Fruit fly (Drosophila melanogaster) whole organism, embryonic: ENCODE results near the gene Hsp22.

Experiments
- Awh ChIP-seq: fragments of 200-800 bp; sonication (Bioruptor generic); IDR thresholded peaks from 2 replicates; pipeline ENCODE4, ENCODE4 v1.3.6; 2022; ENCODE audit warnings: missing biosample characterization, missing genetic modification characterization
- CG10959 ChIP-seq: fragments of 200-800 bp; sonication (Bioruptor generic); IDR thresholded peaks from 2 replicates; pipeline ENCODE4 v1.3.6; 2022; ENCODE audit warnings: missing biosample characterization, missing genetic modification characterization
- CG10979 ChIP-seq: fragments of 200-800 bp; sonication (Bioruptor generic); optimal IDR thresholded peaks from 2 replicates; lab custom pipeline; 2018; ENCODE audit warnings: missing biosample characterization, mild to moderate bottlenecking, missing genetic modification characterization, moderate library complexity
- CG11504 ChIP-seq: fragments of 200-800 bp; sonication (Bioruptor generic); optimal IDR thresholded peaks from 3 replicates; lab custom pipeline; 2019; ENCODE audit warnings: missing biosample characterization, mild to moderate bottlenecking, missing genetic modification characterization, moderate library complexity
- CG11723 ChIP-seq: fragments of 200-800 bp; sonication (Bioruptor generic); optimal IDR thresholded peaks from 2 replicates; lab custom pipeline; 2017; ENCODE audit warnings: missing biosample characterization, mild to moderate bottlenecking, missing genetic modification characterization
- CG12236 ChIP-seq: fragments of 200-800 bp; sonication (Bioruptor generic); optimal IDR thresholded peaks from 2 replicates; lab custom pipeline; 2016; ENCODE audit warnings: missing biosample characterization, missing genetic modification characterization
- CG14441 ChIP-seq: fragments of 200-800 bp; sonication (Bioruptor generic); IDR thresholded peaks from 2 replicates; pipeline ENCODE4 v1.3.6; 2022; ENCODE audit warnings: missing biosample characterization, missing genetic modification characterization
- CG15011 ChIP-seq: fragments of 200-800 bp; sonication (Bioruptor generic); optimal IDR thresholded peaks from 3 replicates; lab custom pipeline; 2018; ENCODE audit warnings: missing biosample characterization, mild to moderate bottlenecking, missing genetic modification characterization
- CG15269 ChIP-seq: fragments of 200-800 bp; sonication (Bioruptor generic); optimal IDR thresholded peaks from 2 replicates; lab custom pipeline; 2018; ENCODE audit warnings: missing biosample characterization, mild to moderate bottlenecking, missing genetic modification characterization, moderate library complexity
- CG30431 ChIP-seq: fragments of 200-800 bp; sonication (Bioruptor generic); optimal IDR thresholded peaks from 2 replicates; lab custom pipeline; 2017; ENCODE audit warnings: missing biosample characterization, missing genetic modification characterization
- CG31441 ChIP-seq: fragments of 200-800 bp; sonication (Bioruptor generic); IDR thresholded peaks from 2 replicates; pipeline ENCODE4 v1.3.6; 2022; ENCODE audit warnings: missing biosample characterization, missing genetic modification characterization
- CG4282 ChIP-seq: fragments of 200-800 bp; sonication (Bioruptor generic); optimal IDR thresholded peaks from 2 replicates; lab custom pipeline; 2016; ENCODE audit warnings: missing biosample characterization, missing genetic modification characterization
- CG43689 ChIP-seq: fragments of 200-800 bp; sonication (Bioruptor generic); IDR thresholded peaks from 2 replicates; pipeline ENCODE4 v1.3.6; 2022; ENCODE audit warnings: missing biosample characterization, missing genetic modification characterization
- CG4424 ChIP-seq: fragments of 200-800 bp; sonication (Bioruptor generic); optimal IDR thresholded peaks from 3 replicates; lab custom pipeline; 2016; ENCODE audit warnings: missing biosample characterization, missing genetic modification characterization
- CG4617 ChIP-seq: fragments of 200-800 bp; sonication (Bioruptor generic); optimal IDR thresholded peaks from 3 replicates; lab custom pipeline; 2016; ENCODE audit warnings: missing biosample characterization, missing genetic modification characterization, borderline replicate concordance
- CG8478 ChIP-seq: fragments of >200 bp; optimal IDR thresholded peaks from 2 replicates; lab custom pipeline; 2018
- Camta ChIP-seq: fragments of 200-800 bp; sonication (Bioruptor generic); optimal IDR thresholded peaks from 2 replicates; lab custom pipeline; 2016; ENCODE audit warnings: missing biosample characterization, missing genetic modification characterization
- CrebB ChIP-seq: fragments of 200-800 bp; sonication (Bioruptor generic); optimal IDR thresholded peaks from 3 replicates; lab custom pipeline; 2018; ENCODE audit warnings: missing biosample characterization, mild to moderate bottlenecking, missing genetic modification characterization
- Doc3 ChIP-seq: fragments of 200-800 bp; sonication (Bioruptor generic); IDR thresholded peaks from 3 replicates; pipeline ENCODE4 v1.3.6; 2022; ENCODE audit warnings: missing biosample characterization, missing genetic modification characterization; ENCODE audit not compliant: partially characterized antibody
- Drgx ChIP-seq: fragments of 200-800 bp; sonication (Bioruptor generic); IDR thresholded peaks from 2 replicates; pipeline ENCODE4 v1.3.6; 2022; ENCODE audit warnings: missing biosample characterization, missing genetic modification characterization
- ERR ChIP-seq: fragments of 200-800 bp; sonication (Bioruptor generic); optimal IDR thresholded peaks from 2 replicates; lab custom pipeline; 2016; ENCODE audit warnings: missing biosample characterization, missing genetic modification characterization
- GATAe ChIP-seq: fragments of 200-800 bp; sonication (Bioruptor generic); conservative IDR thresholded peaks from 2 replicates; pipeline ENCODE4 v1.3.6; 2022; ENCODE audit warnings: missing biosample characterization, missing genetic modification characterization
- Hmr ChIP-seq: fragments of 200-800 bp; sonication (Bioruptor generic); optimal IDR thresholded peaks from 3 replicates; lab custom pipeline; 2017; ENCODE audit warnings: mild to moderate bottlenecking, missing biosample characterization, missing genetic modification reagents, missing genetic modification characterization
- Hmx ChIP-seq: fragments of 200-800 bp; sonication (Bioruptor generic); optimal IDR thresholded peaks from 2 replicates; lab custom pipeline; 2016; ENCODE audit warnings: missing biosample characterization, missing genetic modification characterization
- Hr39 ChIP-seq: fragments of >200 bp; optimal IDR thresholded peaks from 2 replicates; lab custom pipeline; 2017
- Lpt ChIP-seq: fragments of >200 bp; optimal IDR thresholded peaks from 2 replicates; lab custom pipeline; 2018; ENCODE audit warnings: missing biosample characterization, missing genetic modification characterization
- Med ChIP-seq: fragments of 200-800 bp; sonication (Bioruptor generic); peaks from one replicate; lab custom pipeline; 2016; ENCODE audit warnings: missing biosample characterization, missing genetic modification characterization, mild to moderate bottlenecking, inconsistent platforms, moderate library complexity
- Nf-YC ChIP-seq: fragments of 200-800 bp; optimal IDR thresholded peaks from 3 replicates; lab custom pipeline; 2019; ENCODE audit warnings: missing biosample characterization, mild to moderate bottlenecking, missing genetic modification characterization, moderate library complexity
- Poxn ChIP-seq: fragments of 200-800 bp; sonication (Bioruptor generic); IDR thresholded peaks from 2 replicates; pipeline ENCODE4 v1.3.6; 2022; ENCODE audit warnings: missing biosample characterization, missing genetic modification characterization
- Vsx1 ChIP-seq: fragments of 200-800 bp; sonication (Bioruptor generic); optimal IDR thresholded peaks from 2 replicates; lab custom pipeline; 2017; ENCODE audit warnings: missing biosample characterization, mild to moderate bottlenecking, missing genetic modification characterization, missing genetic modification reagents
- Xbp1 ChIP-seq: fragments of 200-800 bp; sonication (Bioruptor generic); optimal IDR thresholded peaks from 3 replicates; lab custom pipeline; 2016; ENCODE audit warnings: missing biosample characterization, mild to moderate bottlenecking, missing genetic modification characterization
- aop ChIP-seq: fragments of 200-800 bp; sonication (Bioruptor generic); IDR thresholded peaks from 2 replicates; pipeline ENCODE4 v1.3.6; 2022; ENCODE audit warnings: missing biosample characterization, missing genetic modification characterization
- ash1 ChIP-seq: fragments of 200-800 bp; sonication (Bioruptor generic); optimal IDR thresholded peaks from 2 replicates; lab custom pipeline; 2018; ENCODE audit warnings: missing biosample characterization, mild to moderate bottlenecking, missing genetic modification characterization
- bbx ChIP-seq: fragments of 200-800 bp; sonication (Bioruptor generic); IDR thresholded peaks from 2 replicates; pipeline ENCODE4 v1.3.6; 2022; ENCODE audit warnings: missing biosample characterization, missing genetic modification characterization; ENCODE audit not compliant: partially characterized antibody
- chn ChIP-seq: fragments of 200-800 bp; sonication (Bioruptor generic); optimal IDR thresholded peaks from 2 replicates; lab custom pipeline; 2016; ENCODE audit warnings: missing biosample characterization, missing genetic modification characterization
- crc ChIP-seq: fragments of 200-800 bp; sonication (Bioruptor generic); optimal IDR thresholded peaks from 2 replicates; lab custom pipeline; 2016; ENCODE audit warnings: missing biosample characterization, missing genetic modification characterization
- danr ChIP-seq: fragments of 200-800 bp; sonication (Bioruptor generic); IDR thresholded peaks from 2 replicates; pipeline ENCODE4 v1.3.6; 2022; ENCODE audit warnings: missing biosample characterization, missing genetic modification characterization
- disco-r ChIP-seq: fragments of 200-800 bp; sonication (Bioruptor generic); optimal IDR thresholded peaks from 2 replicates; lab custom pipeline; 2016; ENCODE audit warnings: missing biosample characterization, missing genetic modification characterization
- en ChIP-seq: fragments of 200-800 bp; sonication (Bioruptor generic); optimal IDR thresholded peaks from 2 replicates; lab custom pipeline; 2016; ENCODE audit warnings: missing biosample characterization, missing genetic modification characterization
- grau ChIP-seq: fragments of 200-800 bp; optimal IDR thresholded peaks from 3 replicates; lab custom pipeline; 2019; ENCODE audit warnings: missing biosample characterization, mild to moderate bottlenecking, missing genetic modification characterization, moderate library complexity
- kah ChIP-seq: fragments of 200-800 bp; sonication (Bioruptor generic); optimal IDR thresholded peaks from 2 replicates; lab custom pipeline; 2018; ENCODE audit warnings: missing biosample characterization, mild to moderate bottlenecking, missing genetic modification characterization
- luna ChIP-seq: fragments of 200-800 bp; sonication (Bioruptor generic); optimal IDR thresholded peaks from 2 replicates; lab custom pipeline; 2016; ENCODE audit warnings: missing biosample characterization, missing genetic modification characterization
- otp ChIP-seq: fragments of 200-800 bp; sonication (Bioruptor generic); IDR thresholded peaks from 3 replicates; pipeline ENCODE4, ENCODE4 v1.3.6; 2022; ENCODE audit warnings: missing biosample characterization, missing genetic modification characterization
- psq ChIP-seq: fragments of 200-800 bp; sonication (Bioruptor generic); optimal IDR thresholded peaks from 2 replicates; lab custom pipeline; 2017; ENCODE audit warnings: missing biosample characterization, missing genetic modification characterization
- pzg ChIP-seq: fragments of 200-800 bp; sonication (Bioruptor generic); optimal IDR thresholded peaks from 3 replicates; lab custom pipeline; 2018; ENCODE audit warnings: missing biosample characterization, mild to moderate bottlenecking, missing genetic modification characterization, moderate library complexity
- ranshi ChIP-seq: fragments of 200-800 bp; sonication (Bioruptor generic); IDR thresholded peaks from 2 replicates; pipeline ENCODE4 v1.3.6; 2022; ENCODE audit warnings: missing biosample characterization, missing genetic modification characterization
- row ChIP-seq: fragments of 200-800 bp; sonication (Bioruptor generic); IDR thresholded peaks from 3 replicates; pipeline ENCODE4 v1.3.6; 2022; ENCODE audit warnings: missing biosample characterization, missing genetic modification characterization
- run ChIP-seq: fragments of 200-800 bp; sonication (Bioruptor generic); optimal IDR thresholded peaks from 3 replicates; lab custom pipeline; 2018; ENCODE audit warnings: missing biosample characterization, mild to moderate bottlenecking, missing genetic modification characterization
- seq ChIP-seq: fragments of 200-800 bp; sonication (Bioruptor generic); IDR thresholded peaks from 2 replicates; pipeline ENCODE4 v1.3.6; 2022; ENCODE audit warnings: missing biosample characterization, missing genetic modification characterization
- sna ChIP-seq: fragments of 200-800 bp; sonication (Bioruptor generic); IDR thresholded peaks from 2 replicates; pipeline ENCODE4 v1.3.6; 2022; ENCODE audit warnings: missing biosample characterization, missing genetic modification characterization; ENCODE audit not compliant: partially characterized antibody
- so ChIP-seq: fragments of 200-800 bp; sonication (Bioruptor generic); IDR thresholded peaks from 3 replicates; pipeline ENCODE4 v1.3.6; 2022; ENCODE audit warnings: missing biosample characterization, missing genetic modification characterization
- zfh1 ChIP-seq: fragments of 200-800 bp; sonication (Bioruptor generic); IDR thresholded peaks from 3 replicates; pipeline ENCODE4 v1.3.6; 2022; ENCODE audit warnings: missing biosample characterization, missing genetic modification characterization

The Hsp22 gene

dm6 chr3L:9397156-9397555 is 24.4 kb downstream of the Hsp22 start (continued):
- TF ChIP-seq CG8478 (no peak), Hmr (peak; percentile 87), luna (GFP tag; lab: Kevin White, UChicago) (peak; percentile 82), sna (no peak), Hr39 (lab: Kevin White, UChicago) (no peak), Doc3 (GFP tag; lab: Robert Waterston, UW) (no peak), CG4282 (GFP tag; lab: Kevin White, UChicago) (no peak), Xbp1 (GFP tag; lab: Kevin White, UChicago) (no peak), CG12236 (peak; percentile 26), CrebB (peak; percentile 76), CG10979 (tag; lab: Kevin White, UChicago) (no peak), Vsx1 (peak; percentile 83), Awh (GFP tag; lab: Robert Waterston, UW) (peak; percentile 81), Hmx (GFP tag; lab: Kevin White, UChicago) (no peak), CG10959 (GFP tag; lab: Robert Waterston, UW) (peak; percentile 32; the same call in 1 of the 2 replicates), CG4424 (GFP tag; lab: Kevin White, UChicago) (peak; percentile 24), danr (no peak), disco-r (GFP tag; lab: Kevin White, UChicago) (no peak), en (GFP tag; lab: Kevin White, UChicago) (no peak), so (GFP tag; lab: Robert Waterston, UW) (peak; percentile 55; the same call in 2 of the 3 replicates), Lpt (GFP tag; lab: Kevin White, UChicago) (no peak), CG30431 (GFP tag; lab: Kevin White, UChicago) (no peak), run (tag; lab: Kevin White, UChicago) (no peak), row (GFP tag; lab: Robert Waterston, UW) (no peak), pzg (peak; percentile 18), ranshi (GFP tag; lab: Robert Waterston, UW) (peak; percentile 51; the same call in 1 of the 2 replicates), CG11723 (peak; percentile 46), Nf-YC (peak; percentile 22), crc (GFP tag; lab: Kevin White, UChicago) (peak; percentile 76), aop (GFP tag; lab: Robert Waterston, UW) (no peak), CG14441 (GFP tag; lab: Robert Waterston, UW) (peak; percentile 33; the same call in 1 of the 2 replicates), seq (GFP tag; lab: Robert Waterston, UW) (peak; percentile 35; the same call in 1 of the 2 replicates), CG11504 (tag; lab: Kevin White, UChicago) (peak; percentile 43), Poxn (GFP tag; lab: Robert Waterston, UW) (no peak), bbx (GFP tag; lab: Robert Waterston, UW) (no peak), zfh1 (GFP tag; lab: Robert Waterston, UW) (peak; percentile 59; the same call in 2 of the 3 replicates), ERR (GFP tag; lab: Kevin White, UChicago) (peak; percentile 49), CG43689 (no peak), CG31441 (GFP tag; lab: Robert Waterston, UW) (peak; percentile 35; the same call in 1 of the 2 replicates), CG15011 (GFP tag; lab: Kevin White, UChicago) (peak; percentile 87), psq (GFP tag; lab: Kevin White, UChicago) (no peak), chn (GFP tag; lab: Kevin White, UChicago) (no peak), CG15269 (tag; lab: Kevin White, UChicago) (peak; percentile 1), Drgx (GFP tag; lab: Robert Waterston, UW) (peak; percentile 44), CG4617 (GFP tag; lab: Kevin White, UChicago) (no peak), otp (GFP tag; lab: Robert Waterston, UW) (no peak), kah (GFP tag; lab: Kevin White, UChicago) (peak; percentile 68), Med (GFP tag; lab: Kevin White, UChicago) (peak; percentile 92), ash1 (GFP tag; lab: Kevin White, UChicago) (peak; percentile 95), Camta (GFP tag; lab: Kevin White, UChicago) (peak; percentile 68), grau (tag; lab: Kevin White, UChicago) (peak; percentile 21), GATAe (GFP tag; lab: Robert Waterston, UW) (peak; percentile 23; the same call in 1 of the 2 replicates)
